Worm (Caenorhabditis elegans) whole organism, L4 larva: ENCODE measurements around the gene srbc-9.

ENCODE experiments used
- D1046.2 ChIP-seq: fragments of 200-800 bp; sonication (Bioruptor generic); IDR thresholded peaks from 2 replicates; pipeline ENCODE4 v1.3.6; 2022; ENCODE audit warnings: missing genetic modification characterization, missing compliant biosample characterization
- F10B5.3 ChIP-seq: sonication (generic microtip); optimal IDR thresholded peaks from 2 replicates; lab custom pipeline; 2016; ENCODE audit warnings: mild to moderate bottlenecking, missing genetic modification characterization, missing compliant biosample characterization
- F37D6.2 ChIP-seq: sonication (generic microtip); optimal IDR thresholded peaks from 2 replicates; lab custom pipeline; 2016; ENCODE audit warnings: mild to moderate bottlenecking, missing genetic modification characterization, missing compliant biosample characterization
- F44E2.7 ChIP-seq: fragments of 200-800 bp; sonication (Bioruptor generic); IDR thresholded peaks from 2 replicates; pipeline ENCODE4 v2.1.2; 2022; ENCODE audit warnings: missing genetic modification characterization, missing compliant biosample characterization
- R02D3.7 ChIP-seq: fragments of 150-350 bp; sonication (generic microtip); optimal IDR thresholded peaks from 3 replicates; lab custom pipeline; 2014; ENCODE audit warnings: missing biosample characterization, missing genetic modification characterization
- Y105C5A.15 ChIP-seq: fragments of 200-800 bp; sonication (Bioruptor generic); IDR thresholded peaks from 2 replicates; pipeline ENCODE4 v1.3.6; 2022; ENCODE audit warnings: missing genetic modification characterization, missing compliant biosample characterization
- aha-1 ChIP-seq: fragments of 150-350 bp; peaks from one replicate; lab custom pipeline; 2014; ENCODE audit warnings: missing biosample characterization, missing genetic modification characterization
- ceh-20 ChIP-seq: fragments of 200-800 bp; sonication (Bioruptor generic); IDR thresholded peaks from 2 replicates; pipeline ENCODE4 v1.3.6; 2022; ENCODE audit warnings: missing genetic modification reagents, missing genetic modification characterization, missing compliant biosample characterization
- ceh-32 ChIP-seq: sonication (generic microtip); optimal IDR thresholded peaks from 2 replicates; lab custom pipeline; 2016; ENCODE audit warnings: mild to moderate bottlenecking, missing genetic modification characterization, missing compliant biosample characterization; ENCODE audit not compliant: poor library complexity
- ceh-44 ChIP-seq: fragments of 200-800 bp; sonication (Bioruptor generic); IDR thresholded peaks from 2 replicates; pipeline ENCODE4 v1.3.6; 2022; ENCODE audit warnings: missing genetic modification reagents, missing genetic modification characterization, missing compliant biosample characterization
- ceh-82 ChIP-seq: sonication (generic microtip); optimal IDR thresholded peaks from 2 replicates; lab custom pipeline; 2017; ENCODE audit warnings: missing biosample characterization, missing genetic modification characterization
- ctbp-1 ChIP-seq: fragments of 200-800 bp; sonication (Bioruptor generic); IDR thresholded peaks from 2 replicates; pipeline ENCODE4 v1.3.6; 2022; ENCODE audit warnings: missing genetic modification reagents, missing genetic modification characterization, missing compliant biosample characterization
- daf-16 ChIP-seq, 3 experiments: sonication (generic microtip); optimal IDR thresholded peaks; 2 replicates each; lab custom pipeline; 2016 to 2017; ENCODE audit warnings: missing genetic modification characterization in 3 of 3, missing genetic modification reagents in 3 of 3, mild to moderate bottlenecking in 2 of 3, missing compliant biosample characterization in 2 of 3, missing biosample characterization in 1 of 3, moderate library complexity in 1 of 3
- dmd-6 ChIP-seq: fragments of 200-800 bp; sonication (Bioruptor generic); IDR thresholded peaks from 2 replicates; pipeline ENCODE4 v1.3.6; 2022; ENCODE audit warnings: missing genetic modification reagents, missing genetic modification characterization, missing compliant biosample characterization
- dmd-8 ChIP-seq: fragments of 200-800 bp; sonication (Bioruptor generic); IDR thresholded peaks from 2 replicates; pipeline ENCODE4 v1.3.6; 2022; ENCODE audit warnings: missing genetic modification characterization, missing compliant biosample characterization
- dmd-9 ChIP-seq: fragments of 200-800 bp; sonication (Bioruptor generic); IDR thresholded peaks from 2 replicates; pipeline ENCODE4 v1.3.6; 2022; ENCODE audit warnings: missing genetic modification reagents, missing genetic modification characterization, missing compliant biosample characterization
- duxl-1 ChIP-seq: sonication (generic microtip); optimal IDR thresholded peaks from 2 replicates; lab custom pipeline; 2016; ENCODE audit warnings: mild to moderate bottlenecking, missing genetic modification characterization, moderate library complexity, missing compliant biosample characterization; ENCODE audit not compliant: poor library complexity
- hlh-11 ChIP-seq: fragments of 200-800 bp; sonication (Bioruptor generic); optimal IDR thresholded peaks from 2 replicates; lab custom pipeline; 2018; ENCODE audit warnings: mild to moderate bottlenecking, missing genetic modification characterization, missing compliant biosample characterization
- hmg-1.1 ChIP-seq: fragments of 200-800 bp; sonication (Bioruptor generic); IDR thresholded peaks from 2 replicates; pipeline ENCODE4 v1.3.6; 2022; ENCODE audit warnings: missing genetic modification reagents, missing genetic modification characterization, missing compliant biosample characterization
- lin-1 ChIP-seq: fragments of 200-800 bp; sonication (Bioruptor generic); IDR thresholded peaks from 2 replicates; pipeline ENCODE4 v1.3.6; 2022; ENCODE audit warnings: missing genetic modification reagents, missing genetic modification characterization, missing compliant biosample characterization
- lin-39 ChIP-seq: fragments of 150-350 bp; optimal IDR thresholded peaks from 2 replicates; lab custom pipeline; 2014; ENCODE audit warnings: missing biosample characterization, missing genetic modification reagents, missing genetic modification characterization
- lsy-2 ChIP-seq, 2 experiments: fragments of 150-350 bp in 1 of 2; sonication (generic microtip) in 1 of 2; optimal IDR thresholded peaks; 2 replicates each; lab custom pipeline; 2014 to 2017; ENCODE audit warnings: missing biosample characterization in 2 of 2, missing genetic modification characterization in 2 of 2
- mdl-1 ChIP-seq, 2 experiments: fragments of 150-350 bp in 1 of 2; sonication (generic microtip) in 1 of 2; optimal IDR thresholded peaks; 2 replicates each; lab custom pipeline; 2014 to 2017; ENCODE audit warnings: missing biosample characterization in 2 of 2, missing genetic modification characterization in 2 of 2
- mxl-2 ChIP-seq: fragments of 200-800 bp; sonication (Bioruptor generic); conservative IDR thresholded peaks from 2 replicates; pipeline ENCODE4 v1.3.6; 2022; ENCODE audit warnings: missing genetic modification reagents, missing genetic modification characterization, missing compliant biosample characterization
- nhr-102 ChIP-seq: sonication (generic microtip); optimal IDR thresholded peaks from 2 replicates; lab custom pipeline; 2016; ENCODE audit warnings: mild to moderate bottlenecking, missing genetic modification characterization, moderate library complexity, missing compliant biosample characterization
- nhr-11 ChIP-seq: fragments of 150-350 bp; optimal IDR thresholded peaks from 2 replicates; lab custom pipeline; 2014; ENCODE audit warnings: missing biosample characterization, missing genetic modification characterization
- nhr-25 ChIP-seq: sonication (generic microtip); optimal IDR thresholded peaks from 2 replicates; lab custom pipeline; 2017; ENCODE audit warnings: missing genetic modification characterization, mild to moderate bottlenecking, missing compliant biosample characterization, antibody characterized with exemption, moderate library complexity, borderline replicate concordance; ENCODE audit not compliant: insufficient read depth
- nhr-42 ChIP-seq: fragments of 200-800 bp; sonication (Bioruptor generic); IDR thresholded peaks from 2 replicates; pipeline ENCODE4 v1.3.6; 2022; ENCODE audit warnings: missing genetic modification characterization, missing compliant biosample characterization
- nhr-48 ChIP-seq: sonication (generic microtip); optimal IDR thresholded peaks from 2 replicates; lab custom pipeline; 2016; ENCODE audit warnings: mild to moderate bottlenecking, missing genetic modification characterization, missing compliant biosample characterization
- nhr-76 ChIP-seq: fragments of 150-350 bp; optimal IDR thresholded peaks from 2 replicates; lab custom pipeline; 2014; ENCODE audit warnings: missing biosample characterization, missing genetic modification characterization
- nhr-77 ChIP-seq: fragments of 150-350 bp; optimal IDR thresholded peaks from 2 replicates; lab custom pipeline; 2014; ENCODE audit warnings: missing biosample characterization, missing genetic modification characterization
- pqm-1 ChIP-seq: sonication (generic microtip); optimal IDR thresholded peaks from 2 replicates; lab custom pipeline; 2017; ENCODE audit warnings: missing biosample characterization, missing genetic modification characterization
- saeg-2 ChIP-seq: fragments of 200-800 bp; sonication (Bioruptor generic); IDR thresholded peaks from 2 replicates; pipeline ENCODE4 v1.3.6; 2022; ENCODE audit warnings: missing genetic modification reagents, missing genetic modification characterization, missing compliant biosample characterization
- set-16 ChIP-seq: fragments of 200-800 bp; sonication (Bioruptor generic); IDR thresholded peaks from 2 replicates; pipeline ENCODE4 v1.3.6; 2022; ENCODE audit warnings: missing genetic modification reagents, missing genetic modification characterization, missing compliant biosample characterization
- spr-1 ChIP-seq: sonication (generic microtip); optimal IDR thresholded peaks from 2 replicates; lab custom pipeline; 2016; ENCODE audit warnings: mild to moderate bottlenecking, missing genetic modification characterization, missing compliant biosample characterization
- tra-1 ChIP-seq: fragments of 200-800 bp; sonication (Bioruptor generic); IDR thresholded peaks from 2 replicates; pipeline ENCODE4 v1.3.6; 2022; ENCODE audit warnings: missing genetic modification reagents, missing genetic modification characterization, missing compliant biosample characterization
- vab-7 ChIP-seq: fragments of 200-800 bp; sonication (Bioruptor generic); IDR thresholded peaks from 2 replicates; pipeline ENCODE4 v1.3.6; 2022; ENCODE audit warnings: missing genetic modification reagents, missing genetic modification characterization, missing compliant biosample characterization
- zip-2 ChIP-seq: fragments of 150-350 bp; optimal IDR thresholded peaks from 2 replicates; lab custom pipeline; 2014; ENCODE audit warnings: missing biosample characterization, missing genetic modification characterization
- ztf-7 ChIP-seq: fragments of 150-350 bp; optimal IDR thresholded peaks from 2 replicates; lab custom pipeline; 2014; ENCODE audit warnings: missing biosample characterization, missing genetic modification characterization

Gene srbc-9

DNA sequence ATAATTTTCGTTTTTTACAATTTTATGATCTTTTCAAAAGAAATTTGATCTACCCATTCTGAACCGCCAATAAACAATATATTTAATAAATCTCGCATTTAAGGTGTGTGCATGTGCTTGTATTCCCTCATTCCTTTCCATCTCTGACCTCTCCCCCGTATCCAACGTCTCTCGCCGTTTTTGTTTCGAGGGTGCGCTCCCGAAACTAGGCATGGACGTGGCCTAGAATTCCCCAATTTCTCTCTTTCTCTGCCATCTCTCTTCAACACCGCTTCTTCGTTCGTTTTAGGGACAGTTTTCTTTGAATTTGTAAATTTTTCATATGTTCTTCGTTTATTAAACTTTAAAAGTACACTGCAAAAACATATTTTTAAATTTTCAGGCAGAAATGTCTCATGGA lies 24.7 kb downstream of the srbc-9 start, which contains the start of gene F25E5.1 (continued):
- TF ChIP-seq zip-2 (tag; lab: Kevin White, UChicago) (no peak), duxl-1 (no peak), nhr-76 (tag; lab: Kevin White, UChicago) (no peak), ztf-7 (tag; lab: Kevin White, UChicago) (no peak), nhr-102 (tag; lab: Kevin White, UChicago) (peak; percentile 26), R02D3.7 (tag; lab: Kevin White, UChicago) (no peak), dmd-8 (GFP tag; lab: Robert Waterston, UW) (no peak), dmd-9 (GFP tag; lab: Robert Waterston, UW) (peak; percentile 75; the same call in 1 of the 2 replicates), F10B5.3 (no peak), lsy-2 (tag; optimal IDR thresholded peaks at IDR 0.05; lab: Kevin White, UChicago) (no peak), F37D6.2 (tag; lab: Kevin White, UChicago) (no peak), tra-1 (no peak), nhr-11 (tag; lab: Kevin White, UChicago) (no peak), D1046.2 (GFP tag; lab: Robert Waterston, UW) (no peak), hlh-11 (tag; lab: Kevin White, UChicago) (no peak), saeg-2 (GFP tag; lab: Robert Waterston, UW) (no peak), set-16 (GFP tag; lab: Robert Waterston, UW) (no peak), mxl-2 (no peak), mdl-1 (tag; optimal IDR thresholded peaks at IDR 0.05; lab: Kevin White, UChicago) (peak in 1 of 2 experiments; percentile 81), vab-7 (no peak), ceh-32 (tag; lab: Kevin White, UChicago) (no peak), ctbp-1 (GFP tag; lab: Robert Waterston, UW) (no peak), F44E2.7 (no peak)

DNA sequence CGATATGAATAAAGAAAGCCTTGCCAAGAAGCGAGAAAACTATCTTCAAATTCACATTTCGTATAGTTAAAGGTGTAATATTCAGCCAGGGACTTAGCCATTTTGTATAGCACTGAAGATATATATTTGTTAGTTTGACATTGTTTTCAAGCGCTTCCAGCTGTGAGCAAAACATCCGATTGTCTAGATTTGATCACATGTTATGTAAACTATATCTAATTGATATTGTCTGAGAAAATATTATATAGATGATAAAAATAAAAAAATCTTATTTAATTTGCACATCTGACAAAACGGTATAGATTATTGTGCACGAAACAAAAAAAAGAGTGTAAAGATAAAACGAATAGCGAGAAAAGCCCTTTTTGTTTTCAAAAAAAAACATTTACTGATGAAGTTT lies 25.5 kb downstream of the srbc-9 start, which contains the start of gene srh-89:
srh-89 (minus strand) TSS at position 101 of the 400 bp plus-strand sequence.
- TF ChIP-seq pqm-1 (no peak), lsy-2 (tag; optimal IDR thresholded peaks at IDR 0.05; lab: Kevin White, UChicago) (no peak)
- TF ChIP-seq, all 104 proteins: peak for 0

DNA sequence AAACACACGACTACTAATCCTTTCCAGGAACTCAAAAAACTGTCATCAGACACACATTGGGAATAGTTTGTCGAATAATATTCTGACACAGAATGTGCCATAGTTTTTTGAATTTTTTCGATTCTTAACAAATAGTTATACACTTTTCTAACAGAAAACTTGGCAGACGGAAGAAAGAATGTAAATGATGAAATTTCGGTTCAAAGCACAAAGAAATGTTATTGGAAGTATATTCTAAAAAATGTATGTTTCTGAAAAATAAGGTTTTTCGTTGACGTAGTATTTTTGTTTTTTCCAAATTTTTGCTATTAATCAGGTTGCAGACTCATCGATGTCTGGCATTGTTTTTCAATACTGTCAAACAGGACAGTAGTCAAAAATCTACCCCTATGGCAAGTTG lies 29.3 kb downstream of the srbc-9 start, which contains the start of gene srh-92:
srh-92 (minus strand) TSS at position 101 of the 400 bp plus-strand sequence.
- no peak for TF ChIP-seq aha-1 (tag; lab: Kevin White, UChicago)
- TF ChIP-seq nhr-76 (tag; lab: Kevin White, UChicago), result no peak
- no peak for TF ChIP-seq ceh-82 (tag; lab: Kevin White, UChicago)
- TF ChIP-seq dmd-8 (GFP tag; lab: Robert Waterston, UW), result no peak
- no peak for TF ChIP-seq spr-1 (tag; lab: Kevin White, UChicago)
- TF ChIP-seq lin-39, result no peak
- no peak for TF ChIP-seq dmd-6 (GFP tag; lab: Robert Waterston, UW)
- TF ChIP-seq lin-1 (GFP tag; lab: Robert Waterston, UW), result no peak

DNA sequence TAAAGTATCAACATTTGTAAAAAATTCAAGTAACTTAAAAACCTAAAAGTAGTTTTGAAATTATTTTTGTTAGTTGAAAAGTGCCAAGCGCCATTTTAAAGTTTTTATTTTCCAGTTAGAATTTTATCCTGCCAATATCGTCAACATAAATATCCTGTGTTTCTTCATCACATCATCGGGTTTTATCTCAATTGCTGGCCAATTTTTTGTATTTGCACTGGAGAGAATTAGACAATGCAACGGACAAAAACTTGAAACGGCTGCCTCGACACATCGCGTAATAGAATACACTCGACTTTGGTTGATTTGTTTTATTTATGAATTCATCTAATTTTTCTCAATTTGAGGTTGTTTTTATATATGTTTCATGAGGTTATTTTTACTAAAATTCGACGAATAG lies 35.2 kb downstream of the srbc-9 start, which contains the start of gene F25E5.2:
F25E5.2 (plus strand) TSS at position 301 of the 400 bp plus-strand sequence.
- TF ChIP-seq zip-2 (tag; lab: Kevin White, UChicago), result no peak
- TF ChIP-seq mxl-2, result no peak
- TF ChIP-seq nhr-48 (tag; lab: Kevin White, UChicago), result no peak
- TF ChIP-seq lsy-2 (tag; optimal IDR thresholded peaks at IDR 0.05; lab: Kevin White, UChicago), result no peak
- TF ChIP-seq ceh-20 (GFP tag; lab: Robert Waterston, UW), result no peak
- no peak for TF ChIP-seq nhr-25
- no peak for TF ChIP-seq dmd-6 (GFP tag; lab: Robert Waterston, UW)
- no peak for TF ChIP-seq ctbp-1 (GFP tag; lab: Robert Waterston, UW)
- TF ChIP-seq nhr-42 (GFP tag; lab: Robert Waterston, UW), result no peak
- no peak for TF ChIP-seq nhr-77 (tag; lab: Kevin White, UChicago)
- TF ChIP-seq ztf-7 (tag; lab: Kevin White, UChicago), result no peak
- no peak for TF ChIP-seq daf-16 (GFP tag; optimal IDR thresholded peaks at IDR 0.05; lab: Kevin White, UChicago)
- no peak for TF ChIP-seq daf-16 (tag; optimal IDR thresholded peaks at IDR 0.05; lab: Kevin White, UChicago)
- TF ChIP-seq hlh-11 (tag; lab: Kevin White, UChicago), result no peak
- no peak for TF ChIP-seq R02D3.7 (tag; lab: Kevin White, UChicago)
- no peak for TF ChIP-seq dmd-9 (GFP tag; lab: Robert Waterston, UW)
- no peak for TF ChIP-seq ceh-44 (GFP tag; lab: Robert Waterston, UW)
- no peak for TF ChIP-seq hmg-1.1
- no peak for TF ChIP-seq Y105C5A.15 (GFP tag; lab: Robert Waterston, UW)
- no peak for TF ChIP-seq nhr-76 (tag; lab: Kevin White, UChicago)
